Worm (Caenorhabditis elegans): Measurements from ENCODE around the gene F26F2.11.

ce11 chrV:20555120-20555519, 40.4 kb downstream of the F26F2.11 start, which contains the start of gene Y38H6C.21:
- no peak for TF ChIP-seq aly-1 (tag; optimal IDR thresholded peaks at IDR 0.05)
- TF ChIP-seq hmg-4 (GFP tag; optimal IDR thresholded peaks at IDR 0.05), result no peak
- no peak for TF ChIP-seq hnd-1 (tag; optimal IDR thresholded peaks at IDR 0.05)
- no peak for TF ChIP-seq ama-1 (optimal IDR thresholded peaks at IDR 0.05)
- no peak for TF ChIP-seq ceh-13 (GFP tag; optimal IDR thresholded peaks at IDR 0.05)
- no peak for TF ChIP-seq F13C5.2 (tag; optimal IDR thresholded peaks at IDR 0.05)
- no peak for TF ChIP-seq ets-7 (tag; optimal IDR thresholded peaks at IDR 0.05)
- TF ChIP-seq hmbx-1 (tag; optimal IDR thresholded peaks at IDR 0.05), result no peak
- no peak for TF ChIP-seq scrt-1 (GFP tag; IDR thresholded peaks at IDR 0.05)
- TF ChIP-seq tra-4 (tag; optimal IDR thresholded peaks at IDR 0.05), result no peak
- TF ChIP-seq B0310.2 (tag; optimal IDR thresholded peaks at IDR 0.05), result no peak
